Fruit fly (Drosophila melanogaster): ENCODE measurements around the gene Ets65A.

- TF ChIP-seq psq (optimal IDR thresholded peaks at IDR 0.05), result no peak
- no peak for TF ChIP-seq usp (GFP tag; optimal IDR thresholded peaks at IDR 0.05)
These were observed 42.6 kb upstream of the Ets65A start, which contains the start of gene tant for dm6 chr3L:6054803-6055202.
